In the genomic region with DNA sequence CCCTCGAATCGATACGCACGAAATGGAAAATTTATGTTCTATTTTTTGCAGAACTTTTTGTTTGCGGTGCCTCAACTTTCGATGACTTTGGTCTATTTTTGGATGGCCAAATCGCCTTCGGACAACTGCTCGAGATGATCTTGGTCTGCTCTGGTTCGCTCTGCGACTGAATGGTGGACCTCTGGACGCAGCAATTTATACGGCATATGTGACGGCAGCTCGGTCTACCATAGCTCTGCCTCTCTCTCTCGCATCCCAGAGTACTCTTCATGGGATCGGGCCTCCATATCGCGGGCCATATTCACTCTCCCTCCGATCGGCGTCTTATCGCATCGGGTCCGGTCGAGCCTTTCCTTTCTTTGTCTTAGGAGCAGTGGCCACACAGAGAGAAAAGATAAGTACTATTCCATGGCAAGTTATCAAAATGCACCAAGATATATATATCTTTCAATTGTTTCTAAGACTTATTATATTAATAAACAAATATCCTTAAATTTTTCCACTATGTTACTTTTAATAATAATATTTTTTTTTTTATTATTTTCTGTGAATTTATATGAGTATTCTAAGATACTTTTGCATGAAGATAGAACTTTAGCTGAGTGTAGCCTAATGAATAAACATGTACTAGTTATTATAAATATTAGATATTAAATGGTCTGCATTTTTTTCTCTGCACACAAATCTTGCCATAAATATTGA, we compare ENCODE assay signal across 2 fruit fly cellular contexts.
TF ChIP-seq lines count a peak whose summit lies in the region.

Gene Slc45-1 (minus strand): TSS at position 150 of the 702 bp plus-strand sequence.

TF ChIP-seq in whole organism, embryonic, 481 proteins besides CTCF, POLR2A, EP300 and RAD21 (continued from another document):
- no peak for TF ChIP-seq sc (optimal IDR thresholded peaks at IDR 0.05; lab: Kevin White, UChicago)
- no peak for TF ChIP-seq sc (GFP tag; optimal IDR thresholded peaks at IDR 0.05; lab: Kevin White, UChicago)
- no peak for TF ChIP-seq D19B (GFP tag; optimal IDR thresholded peaks at IDR 0.05; lab: Kevin White, UChicago)
- no peak for TF ChIP-seq Sin3A (optimal IDR thresholded peaks at IDR 0.05; lab: Kevin White, UChicago)
- no peak for TF ChIP-seq Gug (GFP tag; IDR thresholded peaks at IDR 0.05; lab: Robert Waterston, UW)
- no peak for TF ChIP-seq NK7.1 (GFP tag; optimal IDR thresholded peaks at IDR 0.05; lab: Kevin White, UChicago)
- peak; percentile 45 for TF ChIP-seq CG7839 (tag; optimal IDR thresholded peaks at IDR 0.05; lab: Kevin White, UChicago)
- TF ChIP-seq Hr39 (optimal IDR thresholded peaks at IDR 0.05; lab: Kevin White, UChicago) = no peak
- TF ChIP-seq Six4 (GFP tag; optimal IDR thresholded peaks at IDR 0.05; lab: Kevin White, UChicago) = no peak
- no peak for TF ChIP-seq CG7357 (GFP tag; IDR thresholded peaks at IDR 0.05; lab: Robert Waterston, UW)
- TF ChIP-seq Hr51 (GFP tag; optimal IDR thresholded peaks at IDR 0.05; lab: Kevin White, UChicago) = peak in 1 of 2 experiments; percentile 5
- peak; percentile 31 for TF ChIP-seq CG11504 (tag; optimal IDR thresholded peaks at IDR 0.05; lab: Kevin White, UChicago)
- no peak for TF ChIP-seq CG42726 (GFP tag; IDR thresholded peaks at IDR 0.05; lab: Robert Waterston, UW; ENCODE audit: partially characterized antibody)
- 0 out of 2 replicates have a peak, but pooled peaks have one; percentile 28 for TF ChIP-seq CG31441 (GFP tag; IDR thresholded peaks at IDR 0.05; lab: Robert Waterston, UW)
- TF ChIP-seq Med (GFP tag; lab: Kevin White, UChicago) = peak; percentile 68
- TF ChIP-seq slbo (GFP tag; IDR thresholded peaks at IDR 0.05; lab: Robert Waterston, UW) = peak; percentile 31; the same call in 1 of the 2 replicates
- TF ChIP-seq phol (tag; optimal IDR thresholded peaks at IDR 0.05; lab: Kevin White, UChicago) = peak; percentile 11
- no peak for TF ChIP-seq PHDP (tag; optimal IDR thresholded peaks at IDR 0.05; lab: Kevin White, UChicago)
- no peak for TF ChIP-seq CG13624 (GFP tag; optimal IDR thresholded peaks at IDR 0.05; lab: Kevin White, UChicago)
- no peak for TF ChIP-seq kay (GFP tag; optimal IDR thresholded peaks at IDR 0.05; lab: Kevin White, UChicago)
- no peak for TF ChIP-seq Poxn (GFP tag; IDR thresholded peaks at IDR 0.05; lab: Robert Waterston, UW)
- TF ChIP-seq aop (GFP tag; IDR thresholded peaks at IDR 0.05; lab: Robert Waterston, UW) = no peak
- TF ChIP-seq CG14050 (GFP tag; IDR thresholded peaks at IDR 0.05; lab: Robert Waterston, UW) = no peak
- TF ChIP-seq fd102C (GFP tag; optimal IDR thresholded peaks at IDR 0.05; lab: Kevin White, UChicago) = no peak
- TF ChIP-seq CG12659 (GFP tag; optimal IDR thresholded peaks at IDR 0.05; lab: Kevin White, UChicago) = no peak
- TF ChIP-seq CkIIα-i1 (GFP tag; IDR thresholded peaks at IDR 0.05; lab: Robert Waterston, UW) = no peak
- no peak for TF ChIP-seq CG9215 (GFP tag; IDR thresholded peaks at IDR 0.05; lab: Robert Waterston, UW)
- TF ChIP-seq tin (GFP tag; optimal IDR thresholded peaks at IDR 0.05; lab: Kevin White, UChicago) = no peak
- no peak for TF ChIP-seq CG7745 (tag; optimal IDR thresholded peaks at IDR 0.05; lab: Kevin White, UChicago)
- peak; percentile 12 for TF ChIP-seq dmrt99B (tag; optimal IDR thresholded peaks at IDR 0.05; lab: Kevin White, UChicago)
- TF ChIP-seq CG7271 (tag; optimal IDR thresholded peaks at IDR 0.05; lab: Kevin White, UChicago) = no peak
- TF ChIP-seq Trl (optimal IDR thresholded peaks at IDR 0.05; lab: Kevin White, UChicago) = peak; percentile 35 to 41
- no peak for TF ChIP-seq Trl (GFP tag; optimal IDR thresholded peaks at IDR 0.05; lab: Kevin White, UChicago)

TF ChIP-seq in whole organism, prepupa, 60 proteins besides CTCF, POLR2A, EP300 and RAD21 (continued from another document):
- TF ChIP-seq CG32006 (GFP tag; optimal IDR thresholded peaks at IDR 0.05; lab: Kevin White, UChicago) (peak; percentile 83), Eip78C (GFP tag; lab: Kevin White, UChicago) (peak; percentile 77), CG10669 (GFP tag; optimal IDR thresholded peaks at IDR 0.05; lab: Kevin White, UChicago) (peak; percentile 37), Eip75B (GFP tag; optimal IDR thresholded peaks at IDR 0.05; lab: Kevin White, UChicago) (no peak), CG3919 (GFP tag; optimal IDR thresholded peaks at IDR 0.05; lab: Kevin White, UChicago) (peak; percentile 52), CG10631 (GFP tag; optimal IDR thresholded peaks at IDR 0.05; lab: Kevin White, UChicago) (peak; percentile 77), eg (GFP tag; IDR thresholded peaks at IDR 0.05; lab: Robert Waterston, UW) (peak; percentile 67), Sox102F (GFP tag; optimal IDR thresholded peaks at IDR 0.05; lab: Kevin White, UChicago) (no peak), CG15336 (GFP tag; IDR thresholded peaks at IDR 0.05; lab: Robert Waterston, UW) (peak; percentile 75), CG34406 (GFP tag; optimal IDR thresholded peaks at IDR 0.05; lab: Kevin White, UChicago) (peak; percentile 13), Sox14 (GFP tag; optimal IDR thresholded peaks at IDR 0.05; lab: Kevin White, UChicago) (peak; percentile 59), fd85E (GFP tag; optimal IDR thresholded peaks at IDR 0.05; lab: Kevin White, UChicago) (no peak), Sox15 (GFP tag; optimal IDR thresholded peaks at IDR 0.05; lab: Kevin White, UChicago) (no peak), CG8119 (GFP tag; IDR thresholded peaks at IDR 0.05; lab: Robert Waterston, UW) (peak; percentile 73), Hr4 (GFP tag; optimal IDR thresholded peaks at IDR 0.05; lab: Kevin White, UChicago) (peak; percentile 41), dac (GFP tag; optimal IDR thresholded peaks at IDR 0.05; lab: Kevin White, UChicago) (no peak), net (GFP tag; optimal IDR thresholded peaks at IDR 0.05; lab: Kevin White, UChicago) (peak; percentile 29), lz (GFP tag; optimal IDR thresholded peaks at IDR 0.05; lab: Kevin White, UChicago) (no peak), svp (GFP tag; lab: Kevin White, UChicago) (peak; percentile 79), Met (GFP tag; optimal IDR thresholded peaks at IDR 0.05; lab: Kevin White, UChicago) (no peak), esn (GFP tag; optimal IDR thresholded peaks at IDR 0.05; lab: Kevin White, UChicago) (no peak), Lpt (GFP tag; optimal IDR thresholded peaks at IDR 0.05; lab: Kevin White, UChicago) (peak; percentile 43), cyc (GFP tag; optimal IDR thresholded peaks at IDR 0.05; lab: Kevin White, UChicago) (no peak), vri (GFP tag; optimal IDR thresholded peaks at IDR 0.05; lab: Kevin White, UChicago) (no peak), CG3032 (tag; optimal IDR thresholded peaks at IDR 0.05; lab: Kevin White, UChicago) (no peak), Hr38 (GFP tag; optimal IDR thresholded peaks at IDR 0.05; lab: Kevin White, UChicago) (no peak), CG6163 (GFP tag; IDR thresholded peaks at IDR 0.05; lab: Robert Waterston, UW) (peak; percentile 62; the same call in 2 of the 3 replicates), CG8319 (GFP tag; optimal IDR thresholded peaks at IDR 0.05; lab: Kevin White, UChicago) (peak; percentile 8), Eip93F (GFP tag; optimal IDR thresholded peaks at IDR 0.05; lab: Kevin White, UChicago) (no peak), CG7368 (GFP tag; optimal IDR thresholded peaks at IDR 0.05; lab: Kevin White, UChicago) (peak; percentile 15), Ets21C (GFP tag; optimal IDR thresholded peaks at IDR 0.05; lab: Kevin White, UChicago) (no peak), OdsH (GFP tag; optimal IDR thresholded peaks at IDR 0.05; lab: Kevin White, UChicago) (peak; percentile 58), CG31627 (GFP tag; optimal IDR thresholded peaks at IDR 0.05; lab: Kevin White, UChicago) (no peak), spab (GFP tag; optimal IDR thresholded peaks at IDR 0.05; lab: Kevin White, UChicago) (peak; percentile 17), fkh (GFP tag; optimal IDR thresholded peaks at IDR 0.05; lab: Kevin White, UChicago) (no peak), acj6 (GFP tag; optimal IDR thresholded peaks at IDR 0.05; lab: Kevin White, UChicago) (peak; percentile 51), topi (GFP tag; optimal IDR thresholded peaks at IDR 0.05; lab: Kevin White, UChicago) (no peak), CG6808 (GFP tag; optimal IDR thresholded peaks at IDR 0.05; lab: Kevin White, UChicago) (peak; percentile 21), ss (GFP tag; optimal IDR thresholded peaks at IDR 0.05; lab: Kevin White, UChicago) (peak in 1 of 2 experiments; percentile 15), CG1621 (tag; optimal IDR thresholded peaks at IDR 0.05; lab: Kevin White, UChicago) (no peak), pdm3 (GFP tag; optimal IDR thresholded peaks at IDR 0.05; lab: Kevin White, UChicago) (peak; percentile 15)
TF ChIP-seq in whole organism, prepupa: peak in this region for 33.
